Worm (Caenorhabditis elegans): ENCODE measurements around the gene C30F2.5.
A peak's percentile ranks its signal among the peaks of the same experiment; 100 is the strongest.

DNA sequence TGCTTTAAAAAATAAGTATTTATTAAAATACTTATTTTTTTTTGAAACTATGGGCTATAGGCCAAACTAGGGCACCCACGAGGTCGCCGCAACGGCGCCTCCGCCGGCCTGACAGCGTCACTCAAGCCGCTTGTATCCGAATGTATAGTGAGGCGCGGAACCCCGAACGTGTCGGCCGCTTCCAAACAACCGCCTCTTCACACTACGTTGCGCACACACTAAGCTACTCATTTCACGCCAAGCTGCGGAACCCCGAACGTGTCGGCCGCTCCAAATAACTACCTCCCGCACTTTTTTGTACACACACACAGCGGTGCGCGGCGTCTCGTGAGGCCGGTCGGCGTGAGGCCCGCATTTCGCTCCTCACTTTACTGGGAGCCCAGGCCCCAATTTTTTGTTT lies 18.5 kb downstream of the C30F2.5 start:
- TF ChIP-seq snpc-4 (tag; optimal IDR thresholded peaks at IDR 0.05) (peak; percentile 82), F16B12.6 (tag; optimal IDR thresholded peaks at IDR 0.05) (no peak), dsc-1 (tag; optimal IDR thresholded peaks at IDR 0.05) (no peak), nhr-11 (tag; optimal IDR thresholded peaks at IDR 0.05) (no peak), lin-13 (GFP tag; optimal IDR thresholded peaks at IDR 0.05) (no peak), nhr-28 (tag; optimal IDR thresholded peaks at IDR 0.05) (no peak), pag-3 (tag; optimal IDR thresholded peaks at IDR 0.05; ENCODE audit: borderline replicate concordance, insufficient read depth) (no peak), unc-130 (tag; optimal IDR thresholded peaks at IDR 0.05) (no peak), nhr-237 (tag; optimal IDR thresholded peaks at IDR 0.05) (no peak), aha-1 (tag; optimal IDR thresholded peaks at IDR 0.05) (no peak), fkh-8 (tag; optimal IDR thresholded peaks at IDR 0.05) (no peak), lin-35 (GFP tag; optimal IDR thresholded peaks at IDR 0.05) (no peak), unc-62 (GFP tag; optimal IDR thresholded peaks at IDR 0.05) (no peak), efl-3 (GFP tag; optimal IDR thresholded peaks at IDR 0.05) (no peak)

All from whole organism, L1 larva.